Worm (Caenorhabditis elegans): Measurements from ENCODE around the gene cdh-7.
A peak's percentile ranks its signal among the peaks of the same experiment; 100 is the strongest.

cdh-7 gene

DNA sequence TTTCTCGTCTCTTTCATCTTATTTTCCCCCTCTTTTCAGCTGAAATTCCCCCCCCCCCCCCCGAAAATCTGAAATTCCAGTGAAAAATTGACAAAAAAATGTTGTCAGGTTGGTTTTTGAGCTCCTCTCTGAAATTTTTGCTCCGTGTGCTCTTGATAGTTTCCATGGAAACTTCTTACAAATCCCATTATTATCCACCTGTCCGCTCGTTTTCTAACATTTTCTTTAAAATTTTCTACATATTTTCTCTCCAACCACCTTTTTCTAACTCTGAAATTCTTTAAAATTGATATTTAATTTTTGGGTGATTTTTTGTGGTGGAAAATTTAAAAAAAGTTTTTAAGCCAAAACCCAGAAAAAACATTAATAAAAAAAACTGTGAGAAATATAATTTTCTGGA is 23.6 kb downstream of the cdh-7 start, which contains the start of gene gpx-2:
gpx-2 (plus strand) TSS at position 99 of the 400 bp plus-strand sequence.
- TF ChIP-seq Y22D7AL.16 (tag; optimal IDR thresholded peaks at IDR 0.05): no peak

DNA sequence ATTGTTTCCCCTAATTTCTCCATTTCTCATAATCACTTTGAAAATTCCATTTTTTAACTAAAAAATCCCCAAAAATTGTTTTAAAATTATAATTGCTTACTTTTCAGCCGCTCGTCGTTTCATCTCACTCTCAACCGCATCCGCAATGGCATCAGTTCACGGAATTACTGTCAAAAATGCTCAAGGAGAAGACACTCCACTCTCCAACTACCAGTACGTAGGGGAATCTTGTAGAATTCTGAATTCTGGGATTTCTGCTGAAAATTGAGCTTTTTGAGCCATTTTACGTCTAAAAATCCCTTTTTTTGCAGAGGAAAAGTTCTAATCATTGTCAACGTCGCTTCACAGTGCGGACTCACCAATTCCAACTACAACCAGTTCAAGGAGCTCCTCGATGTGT is 24.5 kb downstream of the cdh-7 start:
- TF ChIP-seq elt-2 (tag; optimal IDR thresholded peaks at IDR 0.05) (no peak), syd-9 (tag; optimal IDR thresholded peaks at IDR 0.05) (no peak)

DNA sequence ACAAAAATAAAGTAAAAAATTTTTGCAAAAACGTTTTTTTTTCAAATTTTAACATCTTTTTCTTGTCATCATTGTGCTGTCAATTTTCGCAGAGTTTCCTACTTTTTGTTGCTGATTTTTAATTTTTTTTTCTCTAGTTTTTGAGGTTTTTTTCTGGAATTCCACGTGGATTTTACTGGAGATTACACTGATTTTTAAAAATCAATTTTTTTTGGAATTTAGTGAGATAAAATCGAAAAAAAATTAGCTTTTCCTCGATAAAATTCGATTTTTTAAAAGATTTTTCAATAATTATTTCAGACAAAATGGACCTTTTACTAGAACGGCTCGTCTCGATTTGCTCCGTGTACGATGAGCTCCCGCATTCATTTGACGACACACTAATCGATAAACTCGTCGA is 26.6 kb downstream of the cdh-7 start, which contains the start of gene R05H10.3:
R05H10.3 (plus strand) TSS at position 301 of the 400 bp plus-strand sequence.
- no peak for TF ChIP-seq rnt-1 (tag; optimal IDR thresholded peaks at IDR 0.05)
- TF ChIP-seq ceh-19 (GFP tag; optimal IDR thresholded peaks at IDR 0.05): no peak
- TF ChIP-seq npax-4 (tag; optimal IDR thresholded peaks at IDR 0.05): no peak
- no peak for TF ChIP-seq ceh-9 (tag; optimal IDR thresholded peaks at IDR 0.05)
- TF ChIP-seq pat-9 (tag; optimal IDR thresholded peaks at IDR 0.05): no peak
- TF ChIP-seq unc-86 (tag; optimal IDR thresholded peaks at IDR 0.05): no peak
- no peak for TF ChIP-seq zip-5 (tag; optimal IDR thresholded peaks at IDR 0.05)
- no peak for TF ChIP-seq K09A11.1 (tag; optimal IDR thresholded peaks at IDR 0.05; ENCODE audit: insufficient read depth)
- TF ChIP-seq lin-11 (tag; optimal IDR thresholded peaks at IDR 0.05): no peak
- no peak for TF ChIP-seq pqm-1 (tag; optimal IDR thresholded peaks at IDR 0.05)
- TF ChIP-seq mec-3 (tag; optimal IDR thresholded peaks at IDR 0.05; ENCODE audit: borderline replicate concordance): no peak
- no peak for TF ChIP-seq nhr-11 (tag; optimal IDR thresholded peaks at IDR 0.05)
- TF ChIP-seq tbx-7 (tag; optimal IDR thresholded peaks at IDR 0.05): no peak
- TF ChIP-seq ceh-34 (tag; optimal IDR thresholded peaks at IDR 0.05): no peak
- TF ChIP-seq odd-2 (tag; optimal IDR thresholded peaks at IDR 0.05): no peak
- TF ChIP-seq nfya-1 (tag; optimal IDR thresholded peaks at IDR 0.05): no peak
- no peak for TF ChIP-seq ztf-16 (tag; optimal IDR thresholded peaks at IDR 0.05)
- no peak for TF ChIP-seq fax-1 (tag; optimal IDR thresholded peaks at IDR 0.05)
- no peak for TF ChIP-seq ttx-3 (tag; optimal IDR thresholded peaks at IDR 0.05)

DNA sequence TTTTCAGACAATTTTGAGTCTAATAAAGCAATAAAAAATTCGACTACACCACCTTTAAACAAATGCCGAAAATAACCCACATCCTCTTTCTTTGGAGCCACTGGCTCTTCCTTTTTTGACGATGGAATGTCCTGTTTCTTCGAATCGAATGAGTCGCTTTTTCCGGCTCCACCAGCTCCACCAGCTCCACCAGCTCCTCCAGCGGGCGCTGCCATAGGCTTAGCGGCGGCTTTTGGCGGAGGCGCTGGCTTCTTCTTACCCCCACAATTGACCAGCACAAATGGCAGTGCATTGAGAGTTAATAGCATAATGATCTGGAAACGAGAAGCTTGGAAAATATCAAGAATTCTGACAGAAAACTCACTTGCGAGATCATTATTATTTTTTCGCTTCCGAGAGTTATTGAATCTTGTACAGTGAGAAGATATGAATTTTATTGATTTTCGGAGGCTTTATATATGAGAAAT is 33.7 kb downstream of the cdh-7 start, which contains the start of gene Y53F4A.2:
Y53F4A.2 (minus strand) TSS at position 417 of the 467 bp plus-strand sequence.
- TF ChIP-seq pha-2 (tag; optimal IDR thresholded peaks at IDR 0.05) (no peak), pat-9 (tag; optimal IDR thresholded peaks at IDR 0.05) (no peak), unc-42 (tag; optimal IDR thresholded peaks at IDR 0.05) (no peak), fax-1 (tag; optimal IDR thresholded peaks at IDR 0.05) (no peak), ahr-1 (tag; optimal IDR thresholded peaks at IDR 0.05) (no peak), ama-1 (optimal IDR thresholded peaks at IDR 0.05) (no peak), tbx-7 (tag; optimal IDR thresholded peaks at IDR 0.05) (no peak), gmeb-2 (tag; optimal IDR thresholded peaks at IDR 0.05) (no peak), elt-2 (tag; optimal IDR thresholded peaks at IDR 0.05) (no peak), rnt-1 (tag; optimal IDR thresholded peaks at IDR 0.05) (no peak)

DNA sequence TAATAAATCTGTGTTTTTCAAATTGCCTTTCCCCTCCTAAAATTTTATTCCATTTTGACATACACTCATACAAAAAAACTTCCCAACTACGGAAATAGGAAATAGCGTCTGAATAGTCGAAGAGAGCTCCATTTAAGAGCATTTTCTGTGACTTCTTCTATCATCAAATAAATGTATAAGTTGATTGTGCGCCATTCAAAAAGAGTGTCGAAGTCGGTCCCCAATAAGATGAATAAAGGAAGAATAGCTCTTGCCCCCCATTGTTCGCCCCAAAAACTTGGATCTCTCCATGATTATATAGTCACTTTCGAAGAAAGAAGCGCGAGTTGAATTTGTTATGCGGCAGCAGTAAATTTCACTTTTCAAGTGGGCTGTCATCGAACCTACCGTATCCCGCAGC is 49.5 kb downstream of the cdh-7 start:
- TF ChIP-seq mec-3 (tag; optimal IDR thresholded peaks at IDR 0.05; ENCODE audit: borderline replicate concordance) (no peak), unc-42 (tag; optimal IDR thresholded peaks at IDR 0.05) (peak; percentile 44)

DNA sequence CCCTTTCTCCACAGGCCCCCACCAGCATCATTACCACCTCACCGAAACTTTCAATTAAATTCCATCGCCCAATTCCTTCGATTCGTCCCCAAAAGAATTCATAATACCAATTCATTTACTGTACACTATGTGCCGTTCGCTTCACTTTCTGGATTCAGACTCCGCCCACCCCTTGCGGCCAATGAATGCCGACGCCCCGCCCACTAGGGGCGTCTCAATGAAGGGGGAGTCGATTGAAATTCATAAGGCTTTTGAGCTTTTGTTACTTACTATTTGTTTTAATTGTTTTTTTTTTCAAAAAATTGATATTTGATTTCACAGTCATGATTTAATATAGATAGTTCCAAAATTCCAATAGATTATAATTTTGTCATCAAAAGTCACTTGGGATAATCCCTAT is 53.5 kb downstream of the cdh-7 start:
- TF ChIP-seq ceh-48 (tag; optimal IDR thresholded peaks at IDR 0.05) (no peak), nfya-1 (tag; optimal IDR thresholded peaks at IDR 0.05) (peak; percentile 54), eyg-1 (tag; optimal IDR thresholded peaks at IDR 0.05) (no peak), ref-2 (tag; optimal IDR thresholded peaks at IDR 0.05) (no peak), C38D4.7 (GFP tag; optimal IDR thresholded peaks at IDR 0.05) (no peak)

Measured in whole organism, late embryonic.